Fruit fly (Drosophila melanogaster) whole organism, embryonic: ENCODE measurements around the gene BckdhA.
A peak's percentile ranks its signal among the peaks of the same experiment; 100 is the strongest.

Experiments used
- Asciz ChIP-seq: fragments of 200-800 bp; sonication (Bioruptor generic); optimal IDR thresholded peaks from 2 replicates; lab custom pipeline; 2017; ENCODE audit warnings: missing biosample characterization, mild to moderate bottlenecking, missing genetic modification characterization, missing genetic modification reagents
- Atf6 ChIP-seq: fragments of 200-800 bp; sonication (Bioruptor generic); IDR thresholded peaks from 2 replicates; pipeline ENCODE4 v1.3.6; 2022; ENCODE audit warnings: missing biosample characterization, missing genetic modification characterization
- Awh ChIP-seq: fragments of 200-800 bp; sonication (Bioruptor generic); IDR thresholded peaks from 2 replicates; pipeline ENCODE4, ENCODE4 v1.3.6; 2022; ENCODE audit warnings: missing biosample characterization, missing genetic modification characterization
- CG10431 ChIP-seq: fragments of 200-800 bp; sonication (Bioruptor generic); optimal IDR thresholded peaks from 3 replicates; lab custom pipeline; 2018; ENCODE audit warnings: missing biosample characterization, mild to moderate bottlenecking, missing genetic modification characterization
- CG12104 ChIP-seq: fragments of 200-800 bp; sonication (Bioruptor generic); optimal IDR thresholded peaks from 3 replicates; lab custom pipeline; 2016; ENCODE audit warnings: missing biosample characterization, missing genetic modification characterization
- CG12769 ChIP-seq: fragments of 200-800 bp; sonication (Bioruptor generic); optimal IDR thresholded peaks from 2 replicates; lab custom pipeline; 2019; ENCODE audit warnings: missing biosample characterization, mild to moderate bottlenecking, missing genetic modification characterization, moderate library complexity
- CG13424 ChIP-seq: fragments of 200-800 bp; sonication (Bioruptor generic); optimal IDR thresholded peaks from 2 replicates; lab custom pipeline; 2019; ENCODE audit warnings: missing biosample characterization, mild to moderate bottlenecking, missing genetic modification characterization, moderate library complexity
- CG14050 ChIP-seq: fragments of 200-800 bp; sonication (Bioruptor generic); IDR thresholded peaks from 3 replicates; pipeline ENCODE4 v1.3.6; 2022; ENCODE audit warnings: missing biosample characterization, missing genetic modification characterization
- CG1603 ChIP-seq: fragments of 200-800 bp; sonication (Bioruptor generic); optimal IDR thresholded peaks from 2 replicates; lab custom pipeline; 2019; ENCODE audit warnings: missing biosample characterization, mild to moderate bottlenecking, missing genetic modification characterization, moderate library complexity
- CG16863 ChIP-seq: fragments of 200-800 bp; sonication (Bioruptor generic); optimal IDR thresholded peaks from 3 replicates; lab custom pipeline; 2016; ENCODE audit warnings: missing biosample characterization, missing genetic modification characterization
- CG17359 ChIP-seq: fragments of 200-800 bp; sonication (Bioruptor generic); optimal IDR thresholded peaks from 3 replicates; lab custom pipeline; 2018; ENCODE audit warnings: missing biosample characterization, mild to moderate bottlenecking, missing genetic modification characterization, moderate library complexity
- CG1792 ChIP-seq: fragments of 200-800 bp; sonication (Bioruptor generic); optimal IDR thresholded peaks from 2 replicates; lab custom pipeline; 2016; ENCODE audit warnings: missing biosample characterization, missing genetic modification characterization
- CG18619 ChIP-seq: fragments of 200-800 bp; sonication (Bioruptor generic); optimal IDR thresholded peaks from 3 replicates; lab custom pipeline; 2017; ENCODE audit warnings: missing biosample characterization, mild to moderate bottlenecking, missing genetic modification characterization
- CG2199 ChIP-seq: fragments of 200-800 bp; sonication (Bioruptor generic); IDR thresholded peaks from 3 replicates; pipeline ENCODE4 v1.3.6; 2022; ENCODE audit warnings: missing biosample characterization, missing genetic modification characterization
- CG30020 ChIP-seq: fragments of 200-800 bp; optimal IDR thresholded peaks from 2 replicates; lab custom pipeline; 2019; ENCODE audit warnings: missing biosample characterization, mild to moderate bottlenecking, missing genetic modification characterization, moderate library complexity
- CG31365 ChIP-seq: fragments of 200-800 bp; sonication (Bioruptor generic); optimal IDR thresholded peaks from 2 replicates; lab custom pipeline; 2018; ENCODE audit warnings: missing biosample characterization, mild to moderate bottlenecking, missing genetic modification characterization
- CG3163 ChIP-seq: fragments of 200-800 bp; sonication (Bioruptor generic); optimal IDR thresholded peaks from 3 replicates; lab custom pipeline; 2016; ENCODE audit warnings: missing biosample characterization, missing genetic modification characterization
- CG3407 ChIP-seq: fragments of 200-800 bp; sonication (Bioruptor generic); optimal IDR thresholded peaks from 2 replicates; lab custom pipeline; 2018; ENCODE audit warnings: missing biosample characterization, mild to moderate bottlenecking, missing genetic modification characterization
- CG34422 ChIP-seq: fragments of 200-800 bp; sonication (Bioruptor generic); IDR thresholded peaks from 3 replicates; pipeline ENCODE4 v1.3.6; 2022; ENCODE audit warnings: missing biosample characterization, missing genetic modification characterization
- CG3838 ChIP-seq: fragments of 200-800 bp; sonication (Bioruptor generic); optimal IDR thresholded peaks from 3 replicates; lab custom pipeline; 2016; ENCODE audit warnings: missing biosample characterization, missing genetic modification characterization
- CG4854 ChIP-seq: fragments of 200-800 bp; sonication (Bioruptor generic); optimal IDR thresholded peaks from 2 replicates; lab custom pipeline; 2016; ENCODE audit warnings: missing biosample characterization, missing genetic modification characterization, inconsistent platforms
- CG5245 ChIP-seq: fragments of 200-800 bp; sonication (Bioruptor generic); optimal IDR thresholded peaks from 3 replicates; lab custom pipeline; 2016; ENCODE audit warnings: missing biosample characterization, missing genetic modification characterization
- CG7745 ChIP-seq: fragments of 200-800 bp; sonication (Bioruptor generic); optimal IDR thresholded peaks from 2 replicates; lab custom pipeline; 2018; ENCODE audit warnings: missing biosample characterization, mild to moderate bottlenecking, missing genetic modification characterization, moderate library complexity
- CG7839 ChIP-seq: fragments of 200-800 bp; sonication (Bioruptor generic); optimal IDR thresholded peaks from 3 replicates; lab custom pipeline; 2018; ENCODE audit warnings: missing biosample characterization, mild to moderate bottlenecking, missing genetic modification characterization, moderate library complexity
- CG7963 ChIP-seq: fragments of 200-800 bp; sonication (Bioruptor generic); IDR thresholded peaks from 3 replicates; pipeline ENCODE4 v1.3.6; 2022; ENCODE audit warnings: missing biosample characterization, missing genetic modification characterization; ENCODE audit not compliant: partially characterized antibody
- CG8944 ChIP-seq: fragments of 200-800 bp; sonication (Bioruptor generic); optimal IDR thresholded peaks from 3 replicates; lab custom pipeline; 2016; ENCODE audit warnings: missing biosample characterization, missing genetic modification characterization
- CG9437 ChIP-seq: fragments of 200-800 bp; sonication (Bioruptor generic); optimal IDR thresholded peaks from 2 replicates; lab custom pipeline; 2018; ENCODE audit warnings: missing biosample characterization, mild to moderate bottlenecking, missing genetic modification characterization
- CHES-1-like ChIP-seq: fragments of 200-800 bp; sonication (Bioruptor generic); optimal IDR thresholded peaks from 2 replicates; lab custom pipeline; 2016; ENCODE audit warnings: missing biosample characterization, missing genetic modification characterization
- D19A ChIP-seq: fragments of 200-800 bp; optimal IDR thresholded peaks from 3 replicates; lab custom pipeline; 2019; ENCODE audit warnings: missing biosample characterization, mild to moderate bottlenecking, missing genetic modification characterization, moderate library complexity
- Dek ChIP-seq: fragments of 200-800 bp; sonication (Bioruptor generic); optimal IDR thresholded peaks from 3 replicates; lab custom pipeline; 2019; ENCODE audit warnings: missing biosample characterization, mild to moderate bottlenecking, missing genetic modification characterization, moderate library complexity
- GATAe ChIP-seq: fragments of 200-800 bp; sonication (Bioruptor generic); conservative IDR thresholded peaks from 2 replicates; pipeline ENCODE4 v1.3.6; 2022; ENCODE audit warnings: missing biosample characterization, missing genetic modification characterization
- HLH54F ChIP-seq: fragments of 200-800 bp; sonication (Bioruptor generic); optimal IDR thresholded peaks from 3 replicates; lab custom pipeline; 2016; ENCODE audit warnings: missing biosample characterization, missing genetic modification characterization
- Mad ChIP-seq: fragments of 200-800 bp; sonication (Bioruptor generic); optimal IDR thresholded peaks from 2 replicates; lab custom pipeline; 2016; ENCODE audit warnings: missing biosample characterization, missing genetic modification characterization
- Mes4 ChIP-seq: fragments of 200-800 bp; sonication (Bioruptor generic); optimal IDR thresholded peaks from 2 replicates; lab custom pipeline; 2016; ENCODE audit warnings: missing biosample characterization, missing genetic modification characterization
- NfI ChIP-seq: fragments of 200-800 bp; sonication (Bioruptor generic); optimal IDR thresholded peaks from 3 replicates; lab custom pipeline; 2018; ENCODE audit warnings: missing biosample characterization, mild to moderate bottlenecking, missing genetic modification characterization, moderate library complexity
- Optix ChIP-seq: fragments of 200-800 bp; sonication (Bioruptor generic); IDR thresholded peaks from 3 replicates; pipeline ENCODE4 v1.3.6; 2022; ENCODE audit warnings: missing biosample characterization, missing genetic modification characterization
- Sin3A ChIP-seq: fragments of >200 bp; optimal IDR thresholded peaks from 2 replicates; lab custom pipeline; 2018
- Spps ChIP-seq: fragments of 200-800 bp; sonication (Bioruptor generic); optimal IDR thresholded peaks from 2 replicates; lab custom pipeline; 2018; ENCODE audit warnings: missing biosample characterization, mild to moderate bottlenecking, missing genetic modification characterization
- Xrp1 ChIP-seq: fragments of 200-800 bp; sonication (Bioruptor generic); IDR thresholded peaks from 2 replicates; pipeline ENCODE4 v1.3.6; 2022; ENCODE audit warnings: missing biosample characterization, missing genetic modification characterization
- ab ChIP-seq: fragments of 200-800 bp; sonication (Bioruptor generic); optimal IDR thresholded peaks from 2 replicates; lab custom pipeline; 2016; ENCODE audit warnings: missing biosample characterization, missing genetic modification characterization
- crol ChIP-seq: fragments of 200-800 bp; sonication (Bioruptor generic); IDR thresholded peaks from 2 replicates; pipeline ENCODE4 v1.3.6; 2022; ENCODE audit warnings: missing biosample characterization, missing genetic modification characterization
- crp ChIP-seq, 2 experiments: fragments of 200-800 bp; sonication (Bioruptor generic); optimal IDR thresholded peaks; 2 replicates in 1 of 2; 3 replicates in 1 of 2; lab custom pipeline; 2017; ENCODE audit warnings: missing biosample characterization in 2 of 2, missing genetic modification characterization in 2 of 2, mild to moderate bottlenecking in 1 of 2, moderate library complexity in 1 of 2
- fd3F ChIP-seq: fragments of 200-800 bp; sonication (Bioruptor generic); optimal IDR thresholded peaks from 2 replicates; lab custom pipeline; 2018; ENCODE audit warnings: missing biosample characterization, mild to moderate bottlenecking, missing genetic modification characterization, moderate library complexity
- hbn ChIP-seq: fragments of 200-800 bp; sonication (Bioruptor generic); IDR thresholded peaks from 2 replicates; pipeline ENCODE4 v1.3.6; 2022; ENCODE audit warnings: missing biosample characterization, missing genetic modification characterization; ENCODE audit not compliant: partially characterized antibody
- jigr1 ChIP-seq: fragments of 200-800 bp; sonication (Bioruptor generic); IDR thresholded peaks from 3 replicates; pipeline ENCODE4 v1.3.6; 2022; ENCODE audit warnings: missing biosample characterization, missing genetic modification characterization
- jumu ChIP-seq: fragments of 200-800 bp; sonication (Bioruptor generic); optimal IDR thresholded peaks from 3 replicates; lab custom pipeline; 2016; ENCODE audit warnings: missing biosample characterization, missing genetic modification characterization
- phol ChIP-seq: fragments of 200-800 bp; sonication (Bioruptor generic); optimal IDR thresholded peaks from 3 replicates; lab custom pipeline; 2018; ENCODE audit warnings: missing biosample characterization, mild to moderate bottlenecking, missing genetic modification characterization, moderate library complexity
- run ChIP-seq: fragments of 200-800 bp; sonication (Bioruptor generic); optimal IDR thresholded peaks from 3 replicates; lab custom pipeline; 2018; ENCODE audit warnings: missing biosample characterization, mild to moderate bottlenecking, missing genetic modification characterization
- shn ChIP-seq: fragments of 200-800 bp; sonication (Bioruptor generic); optimal IDR thresholded peaks from 3 replicates; lab custom pipeline; 2016; ENCODE audit warnings: missing biosample characterization, missing genetic modification characterization
- sr ChIP-seq: fragments of 200-800 bp; sonication (Bioruptor generic); IDR thresholded peaks from 3 replicates; pipeline ENCODE4 v1.3.6; 2022; ENCODE audit warnings: missing biosample characterization, missing genetic modification characterization
- zf30C ChIP-seq: fragments of 200-800 bp; sonication (Bioruptor generic); optimal IDR thresholded peaks from 3 replicates; lab custom pipeline; 2018; ENCODE audit warnings: missing biosample characterization, mild to moderate bottlenecking, missing genetic modification characterization

Gene BckdhA

dm6 chr3R:9551013-9551658 lies 4.4 kb upstream of the BckdhA start (continued):
- TF ChIP-seq CG18619 (peak; percentile 5), crp (GFP tag; optimal IDR thresholded peaks at IDR 0.05; lab: Kevin White, UChicago) (no peak), CG7963 (no peak), Mes4 (GFP tag; lab: Kevin White, UChicago) (no peak), CG4854 (no peak), CHES-1-like (GFP tag; lab: Kevin White, UChicago) (peak; percentile 60), HLH54F (GFP tag; lab: Kevin White, UChicago) (no peak), Mad (no peak), CG1603 (tag; lab: Kevin White, UChicago) (peak; percentile 48), CG12104 (no peak), CG34422 (GFP tag; lab: Robert Waterston, UW) (no peak), Awh (no peak), CG13424 (tag; lab: Kevin White, UChicago) (no peak), run (peak; percentile 49), Xrp1 (GFP tag; lab: Robert Waterston, UW) (no peak), hbn (no peak), CG5245 (GFP tag; lab: Kevin White, UChicago) (no peak), CG2199 (GFP tag; lab: Robert Waterston, UW) (no peak), CG12769 (peak; percentile 80), sr (GFP tag; lab: Robert Waterston, UW) (no peak), Optix (GFP tag; lab: Robert Waterston, UW) (no peak), CG3163 (GFP tag; lab: Kevin White, UChicago) (peak; percentile 54), Dek (tag; lab: Kevin White, UChicago) (no peak), GATAe (GFP tag; lab: Robert Waterston, UW) (no peak), CG16863 (GFP tag; lab: Kevin White, UChicago) (no peak), jumu (GFP tag; lab: Kevin White, UChicago) (no peak), CG9437 (peak; percentile 23), NfI (GFP tag; lab: Kevin White, UChicago) (peak; percentile 31), CG1792 (peak; percentile 5), Sin3A (no peak), CG3838 (GFP tag; lab: Kevin White, UChicago) (no peak), CG3407 (no peak), D19A (tag; lab: Kevin White, UChicago) (peak; percentile 0), CG14050 (GFP tag; lab: Robert Waterston, UW) (no peak), fd3F (GFP tag; lab: Kevin White, UChicago) (no peak), crol (no peak), Spps (no peak), CG7745 (tag; lab: Kevin White, UChicago) (no peak), CG8944 (GFP tag; lab: Kevin White, UChicago) (no peak), shn (peak; percentile 37), CG17359 (tag; lab: Kevin White, UChicago) (peak; percentile 41), jigr1 (GFP tag; lab: Robert Waterston, UW) (no peak), CG31365 (tag; lab: Kevin White, UChicago) (peak; percentile 63), zf30C (GFP tag; lab: Kevin White, UChicago) (peak; percentile 0), ab (GFP tag; lab: Kevin White, UChicago) (no peak), Asciz (GFP tag; lab: Kevin White, UChicago) (peak; percentile 50), CG7839 (tag; lab: Kevin White, UChicago) (no peak), Atf6 (GFP tag; lab: Robert Waterston, UW) (no peak), phol (tag; lab: Kevin White, UChicago) (no peak), CG30020 (tag; lab: Kevin White, UChicago) (no peak), CG10431 (GFP tag; lab: Kevin White, UChicago) (no peak)
